Fruit fly (Drosophila melanogaster): Measurements from ENCODE around the gene CG5382.

DNA sequence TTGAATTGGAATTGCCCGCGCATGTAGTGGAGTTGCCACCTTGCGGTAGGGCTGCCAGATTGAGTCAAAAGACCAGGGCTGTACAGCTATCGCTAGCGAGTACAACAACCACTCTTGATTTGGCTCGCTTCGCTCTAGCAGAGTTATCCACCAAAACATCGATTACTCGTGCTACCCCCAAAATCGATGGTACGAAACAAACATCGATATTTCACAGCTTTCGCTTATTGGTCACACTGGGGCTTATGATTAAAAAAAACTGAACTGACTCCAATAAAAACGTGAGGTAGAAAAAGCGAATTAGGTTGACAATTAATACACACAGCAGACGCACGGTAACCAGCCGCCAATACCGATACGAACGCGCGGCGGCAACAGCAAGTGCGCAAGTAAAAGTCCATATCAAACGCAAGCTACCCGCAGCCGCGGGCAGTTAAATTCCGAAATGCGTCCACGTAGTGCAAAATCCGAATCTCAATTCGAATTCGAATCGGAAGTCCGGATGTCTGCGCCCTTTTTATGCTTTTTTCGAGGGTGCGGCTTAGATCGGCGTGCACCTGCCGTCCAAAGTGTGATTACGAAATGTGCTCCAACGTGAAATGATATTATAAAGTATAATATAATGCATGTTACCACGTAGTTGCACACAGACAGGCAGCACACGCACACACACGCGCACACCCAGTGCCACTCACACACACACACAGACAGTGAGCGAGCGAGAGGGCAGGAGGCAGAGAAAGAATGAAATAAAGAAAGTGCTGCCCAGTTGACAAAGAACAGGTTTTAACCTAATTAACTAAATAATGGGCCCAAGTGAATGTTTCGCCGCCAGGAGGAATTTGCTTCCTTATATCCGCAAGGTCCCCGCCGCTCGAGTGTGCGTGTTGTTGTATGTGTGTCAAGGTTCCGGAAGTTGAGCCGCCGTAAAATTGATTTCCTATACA is 9.0 kb downstream of the CG5382 start, which contains the start of gene Sar1:
- TF ChIP-seq sage (GFP tag; optimal IDR thresholded peaks at IDR 0.05) (no peak), OdsH (GFP tag; optimal IDR thresholded peaks at IDR 0.05) (no peak), Hr78 (GFP tag; optimal IDR thresholded peaks at IDR 0.05) (no peak), lola (GFP tag; optimal IDR thresholded peaks at IDR 0.05) (no peak), Mio (GFP tag; optimal IDR thresholded peaks at IDR 0.05) (no peak), woc (GFP tag; optimal IDR thresholded peaks at IDR 0.05) (no peak)
